Worm (Caenorhabditis elegans) whole organism, early embryonic: ENCODE results near the gene tbc-13.

Source experiments
- B0310.2 ChIP-seq: sonication (generic microtip); optimal IDR thresholded peaks from 2 replicates; lab custom pipeline; 2016; ENCODE audit warnings: mild to moderate bottlenecking, missing genetic modification characterization, missing compliant biosample characterization
- F13C5.2 ChIP-seq: sonication (generic microtip); optimal IDR thresholded peaks from 2 replicates; lab custom pipeline; 2017; ENCODE audit warnings: mild to moderate bottlenecking, missing genetic modification characterization, inconsistent platforms, missing compliant biosample characterization
- aly-1 ChIP-seq: sonication (generic microtip); optimal IDR thresholded peaks from 2 replicates; lab custom pipeline; 2016; ENCODE audit warnings: missing genetic modification characterization, missing compliant biosample characterization
- ama-1 ChIP-seq: fragments of 150-350 bp; optimal IDR thresholded peaks from 2 replicates; lab custom pipeline; 2014
- ceh-13 ChIP-seq: fragments of 200-800 bp; sonication (Bioruptor generic); optimal IDR thresholded peaks from 2 replicates; lab custom pipeline; 2018; ENCODE audit warnings: mild to moderate bottlenecking, missing genetic modification characterization, missing compliant biosample characterization
- ceh-36 ChIP-seq: sonication (generic microtip); optimal IDR thresholded peaks from 2 replicates; lab custom pipeline; 2016; ENCODE audit warnings: missing genetic modification characterization, inconsistent platforms, missing compliant biosample characterization
- ets-7 ChIP-seq: sonication (generic microtip); optimal IDR thresholded peaks from 2 replicates; lab custom pipeline; 2016; ENCODE audit warnings: missing genotype, missing genetic modification characterization, missing compliant biosample characterization
- flt-1 ChIP-seq: fragments of 200-800 bp; sonication (Bioruptor generic); IDR thresholded peaks from 2 replicates; pipeline ENCODE4 v1.3.6; 2022; ENCODE audit warnings: missing genetic modification characterization, missing compliant biosample characterization
- hmbx-1 ChIP-seq: sonication (generic microtip); optimal IDR thresholded peaks from 2 replicates; lab custom pipeline; 2016; ENCODE audit warnings: mild to moderate bottlenecking, missing genetic modification characterization, missing compliant biosample characterization
- hmg-4 ChIP-seq: fragments of 200-800 bp; sonication (Bioruptor generic); optimal IDR thresholded peaks from 2 replicates; lab custom pipeline; 2018; ENCODE audit warnings: mild to moderate bottlenecking, missing genetic modification characterization, missing compliant biosample characterization
- hnd-1 ChIP-seq: sonication (generic microtip); optimal IDR thresholded peaks from 2 replicates; lab custom pipeline; 2016; ENCODE audit warnings: missing genetic modification characterization, missing compliant biosample characterization
- pes-1 ChIP-seq: fragments of 200-800 bp; sonication (Bioruptor generic); IDR thresholded peaks from 2 replicates; pipeline ENCODE4 v1.3.6; 2022; ENCODE audit warnings: missing genetic modification reagents, missing genetic modification characterization, missing compliant biosample characterization
- scrt-1 ChIP-seq: fragments of 200-800 bp; sonication (Bioruptor generic); IDR thresholded peaks from 2 replicates; pipeline ENCODE4 v1.3.6; 2022; ENCODE audit warnings: missing genetic modification characterization, missing compliant biosample characterization
- sea-1 ChIP-seq: fragments of 200-800 bp; sonication (Bioruptor generic); conservative IDR thresholded peaks from 2 replicates; pipeline ENCODE4 v1.3.6; 2022; ENCODE audit warnings: missing genetic modification characterization, missing compliant biosample characterization
- tbx-11 ChIP-seq: fragments of 200-800 bp; sonication (Bioruptor generic); IDR thresholded peaks from 2 replicates; pipeline ENCODE4 v1.3.6; 2022; ENCODE audit warnings: missing genetic modification characterization, missing compliant biosample characterization
- tbx-37 ChIP-seq: fragments of 200-800 bp; sonication (Bioruptor generic); conservative IDR thresholded peaks from 2 replicates; pipeline ENCODE4 v1.3.6; 2022; ENCODE audit warnings: missing genetic modification reagents, missing genetic modification characterization, missing compliant biosample characterization
- tra-4 ChIP-seq: sonication (generic microtip); optimal IDR thresholded peaks from 2 replicates; lab custom pipeline; 2017; ENCODE audit warnings: missing genetic modification characterization, missing compliant biosample characterization

tbc-13 gene

ce11 chrX:12511384-12512007 lies 26.6 kb downstream of the tbc-13 start:
- TF ChIP-seq F13C5.2 (tag; lab: Kevin White, UChicago) (no peak), hmbx-1 (tag; lab: Kevin White, UChicago) (no peak), hmg-4 (GFP tag; lab: Kevin White, UChicago) (peak; percentile 12)

- TF ChIP-seq scrt-1 (no peak), ets-7 (tag; lab: Kevin White, UChicago) (no peak), sea-1 (GFP tag; lab: Robert Waterston, UW) (no peak), ama-1 (no peak), ceh-36 (tag; lab: Kevin White, UChicago) (no peak), B0310.2 (tag; lab: Kevin White, UChicago) (no peak)
These were observed 27.8 kb downstream of the tbc-13 start for ce11 chrX:12512472-12513137.

- TF ChIP-seq tbx-37 (no peak), flt-1 (no peak), ceh-13 (GFP tag; lab: Kevin White, UChicago) (no peak), tra-4 (no peak), F13C5.2 (tag; lab: Kevin White, UChicago) (no peak), scrt-1 (no peak), B0310.2 (tag; lab: Kevin White, UChicago) (no peak), tbx-11 (GFP tag; lab: Robert Waterston, UW) (no peak), pes-1 (GFP tag; lab: Robert Waterston, UW) (no peak), hnd-1 (tag; lab: Kevin White, UChicago) (no peak), hmg-4 (GFP tag; lab: Kevin White, UChicago) (no peak), ama-1 (no peak), hmbx-1 (tag; lab: Kevin White, UChicago) (no peak), ceh-36 (tag; lab: Kevin White, UChicago) (no peak)
These were observed 28.6 kb downstream of the tbc-13 start for ce11 chrX:12513415-12513814.

DNA sequence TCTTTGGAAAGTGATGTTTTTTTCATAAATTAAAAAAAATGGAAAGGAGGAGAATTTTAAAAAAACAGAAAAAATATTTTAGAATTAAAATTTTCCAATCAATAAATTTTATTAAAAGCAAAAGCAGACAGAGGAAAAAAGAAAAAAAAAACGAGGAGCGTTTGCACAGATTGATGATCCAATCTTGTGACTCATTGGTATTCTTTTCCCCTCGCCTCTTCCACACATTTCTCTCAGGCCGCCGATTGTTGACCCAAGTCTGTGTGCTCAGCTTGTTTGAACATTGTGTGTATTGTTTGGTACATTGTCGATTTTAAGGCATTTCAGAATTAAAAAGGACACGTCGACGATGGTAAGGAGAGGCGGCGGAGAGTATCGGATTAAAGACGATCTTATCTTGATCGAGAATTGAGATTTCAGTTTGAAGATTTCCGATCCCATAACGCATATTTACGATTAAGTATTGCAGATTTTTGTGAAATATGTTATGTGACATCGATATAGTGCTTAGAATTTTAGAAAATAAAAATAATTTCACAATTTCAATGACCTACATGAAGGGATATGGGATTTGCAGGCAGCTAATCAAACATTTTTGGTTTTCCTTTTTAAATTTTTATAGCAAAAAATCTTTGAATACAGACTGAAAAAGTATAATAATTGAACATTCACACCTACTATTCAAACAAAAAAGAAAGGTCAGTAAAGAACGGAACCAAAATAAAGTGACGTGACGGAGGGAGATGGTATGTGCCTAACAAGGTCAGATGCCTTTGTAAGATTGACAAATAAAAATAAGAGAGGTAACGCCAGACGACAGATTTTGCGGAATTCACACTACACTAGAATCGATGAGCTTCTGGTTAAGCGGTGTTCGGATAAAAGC lies 31.0 kb downstream of the tbc-13 start:
- no peak for TF ChIP-seq sea-1 (GFP tag; lab: Robert Waterston, UW)
- TF ChIP-seq ceh-36 (tag; lab: Kevin White, UChicago): no peak
- no peak for TF ChIP-seq F13C5.2 (tag; lab: Kevin White, UChicago)
- TF ChIP-seq flt-1: no peak
- no peak for TF ChIP-seq hmg-4 (GFP tag; lab: Kevin White, UChicago)
- TF ChIP-seq hnd-1 (tag; lab: Kevin White, UChicago): no peak
- no peak for TF ChIP-seq tbx-37
- TF ChIP-seq B0310.2 (tag; lab: Kevin White, UChicago): no peak
- no peak for TF ChIP-seq ama-1
- TF ChIP-seq ceh-13 (GFP tag; lab: Kevin White, UChicago): no peak
- no peak for TF ChIP-seq ets-7 (tag; lab: Kevin White, UChicago)
- TF ChIP-seq tra-4: no peak
- no peak for TF ChIP-seq pes-1 (GFP tag; lab: Robert Waterston, UW)
- TF ChIP-seq aly-1 (tag; lab: Kevin White, UChicago): no peak
- no peak for TF ChIP-seq hmbx-1 (tag; lab: Kevin White, UChicago)
- no peak for TF ChIP-seq tbx-11 (GFP tag; lab: Robert Waterston, UW)
- TF ChIP-seq scrt-1: no peak

ce11 chrX:12516482-12516826 lies 31.6 kb downstream of the tbc-13 start:
- TF ChIP-seq hmbx-1 (tag; lab: Kevin White, UChicago) (no peak), aly-1 (tag; lab: Kevin White, UChicago) (no peak), hnd-1 (tag; lab: Kevin White, UChicago) (no peak), B0310.2 (tag; lab: Kevin White, UChicago) (no peak), ceh-36 (tag; lab: Kevin White, UChicago) (no peak)

DNA sequence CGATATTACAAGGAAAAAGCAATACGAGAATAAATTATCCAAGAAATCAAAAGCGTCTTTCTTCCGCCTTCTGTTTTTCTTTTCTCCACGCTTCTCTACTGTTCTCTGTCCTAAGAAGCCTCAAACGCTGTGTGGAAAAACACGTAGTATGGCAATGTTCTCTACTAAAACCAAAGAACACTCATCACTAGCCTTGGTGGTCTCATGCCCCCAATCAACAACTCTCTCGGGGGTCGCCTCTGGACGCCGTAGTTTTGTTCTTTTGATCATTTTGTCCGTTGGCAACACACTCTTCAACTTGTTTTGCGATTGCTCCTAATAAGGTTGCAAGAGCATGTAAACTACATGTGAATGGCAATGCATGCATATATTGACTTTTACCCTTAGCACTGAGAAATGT lies 32.5 kb downstream of the tbc-13 start:
- no peak for TF ChIP-seq tra-4
- TF ChIP-seq tbx-37: no peak
- TF ChIP-seq B0310.2 (tag; lab: Kevin White, UChicago): no peak
- TF ChIP-seq ets-7 (tag; lab: Kevin White, UChicago): no peak

- no peak for TF ChIP-seq hnd-1 (tag; lab: Kevin White, UChicago)
- TF ChIP-seq ama-1: no peak
- no peak for TF ChIP-seq sea-1 (GFP tag; lab: Robert Waterston, UW)
- no peak for TF ChIP-seq flt-1
- no peak for TF ChIP-seq hmg-4 (GFP tag; lab: Kevin White, UChicago)
- no peak for TF ChIP-seq ceh-36 (tag; lab: Kevin White, UChicago)
- no peak for TF ChIP-seq tbx-37
- no peak for TF ChIP-seq ceh-13 (GFP tag; lab: Kevin White, UChicago)
- TF ChIP-seq tra-4: no peak
- no peak for TF ChIP-seq F13C5.2 (tag; lab: Kevin White, UChicago)
- no peak for TF ChIP-seq pes-1 (GFP tag; lab: Robert Waterston, UW)
- no peak for TF ChIP-seq ets-7 (tag; lab: Kevin White, UChicago)
- no peak for TF ChIP-seq tbx-11 (GFP tag; lab: Robert Waterston, UW)
- no peak for TF ChIP-seq scrt-1
These were observed 33.0 kb downstream of the tbc-13 start for ce11 chrX:12517886-12518285.
